Worm (Caenorhabditis elegans) whole organism, L2 larva: ENCODE results near the gene Y54B9A.1.

ENCODE experiments used
- R02D3.7 ChIP-seq: fragments of 150-350 bp; optimal IDR thresholded peaks from 2 replicates; lab custom pipeline; 2014; ENCODE audit warnings: missing biosample characterization, missing genetic modification characterization
- ama-1 ChIP-seq: fragments of 150-350 bp; optimal IDR thresholded peaks from 2 replicates; lab custom pipeline; 2018; ENCODE audit warnings: inconsistent platforms
- blmp-1 ChIP-seq: sonication (generic microtip); optimal IDR thresholded peaks from 2 replicates; lab custom pipeline; 2017; ENCODE audit warnings: missing genetic modification characterization, mild to moderate bottlenecking, missing compliant biosample characterization, antibody characterized with exemption, moderate library complexity; ENCODE audit not compliant: insufficient read depth
- elt-1 ChIP-seq: fragments of 150-350 bp; optimal IDR thresholded peaks from 2 replicates; lab custom pipeline; 2014; ENCODE audit warnings: missing biosample characterization, missing genetic modification characterization
- elt-3 ChIP-seq: sonication (generic microtip); optimal IDR thresholded peaks from 2 replicates; lab custom pipeline; 2017; ENCODE audit warnings: missing biosample characterization, missing genetic modification characterization
- nhr-12 ChIP-seq: fragments of 150-350 bp; optimal IDR thresholded peaks from 2 replicates; lab custom pipeline; 2014; ENCODE audit warnings: missing biosample characterization, missing genetic modification characterization
- nhr-25 ChIP-seq: fragments of 150-350 bp; sonication (generic microtip); optimal IDR thresholded peaks from 3 replicates; lab custom pipeline; 2014; ENCODE audit warnings: missing biosample characterization, missing genetic modification characterization
- snpc-4 ChIP-seq: fragments of 150-350 bp; optimal IDR thresholded peaks from 2 replicates; lab custom pipeline; 2014; ENCODE audit warnings: missing biosample characterization, missing genetic modification characterization
- unc-39 ChIP-seq: fragments of 150-350 bp; optimal IDR thresholded peaks from 2 replicates; lab custom pipeline; 2014; ENCODE audit warnings: missing biosample characterization, missing genetic modification characterization
- zag-1 ChIP-seq: fragments of 150-350 bp; optimal IDR thresholded peaks from 2 replicates; lab custom pipeline; 2014; ENCODE audit warnings: missing biosample characterization, missing genetic modification characterization
- ztf-4 ChIP-seq: fragments of 150-350 bp; optimal IDR thresholded peaks from 2 replicates; lab custom pipeline; 2014; ENCODE audit warnings: missing biosample characterization, missing genetic modification characterization

DNA sequence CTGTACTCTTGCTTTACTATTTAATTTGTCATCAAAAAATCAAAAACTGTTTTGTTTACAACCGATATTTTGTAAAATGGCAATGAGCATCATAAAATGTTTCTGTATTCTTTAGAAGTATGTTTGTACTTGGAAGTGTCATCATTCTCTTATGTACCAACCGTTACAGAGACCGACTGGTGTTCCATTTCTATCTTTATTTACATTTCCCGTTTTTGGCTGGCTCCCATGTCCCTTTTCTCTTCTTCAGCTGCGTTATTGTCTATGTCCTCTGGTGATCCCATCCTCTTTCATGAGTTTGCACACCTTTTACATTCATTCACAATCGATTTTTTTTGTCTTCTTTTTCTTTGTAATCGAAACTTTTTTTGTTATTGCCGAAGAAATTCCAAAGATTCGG is 12.1 kb upstream of the Y54B9A.1 start:
- TF ChIP-seq ztf-4 (tag; lab: Kevin White, UChicago) (no peak), nhr-12 (tag; lab: Kevin White, UChicago) (no peak), nhr-25 (no peak), zag-1 (tag; lab: Kevin White, UChicago) (no peak), elt-3 (tag; lab: Kevin White, UChicago) (no peak), unc-39 (tag; lab: Kevin White, UChicago) (no peak), snpc-4 (no peak), ama-1 (no peak), blmp-1 (no peak), elt-1 (tag; lab: Kevin White, UChicago) (no peak), R02D3.7 (tag; lab: Kevin White, UChicago) (no peak)
